Worm (Caenorhabditis elegans) whole organism, late embryonic: ENCODE measurements around the gene ccr-4.

Experiments used
- ama-1 ChIP-seq: fragments of 150-350 bp; optimal IDR thresholded peaks from 2 replicates; lab custom pipeline; 2014
- eyg-1 ChIP-seq: sonication (generic microtip); optimal IDR thresholded peaks from 2 replicates; lab custom pipeline; 2016; ENCODE audit warnings: missing genotype, missing genetic modification characterization, missing compliant biosample characterization
- fkh-6 ChIP-seq: sonication (generic microtip); optimal IDR thresholded peaks from 2 replicates; lab custom pipeline; 2016; ENCODE audit warnings: missing genetic modification characterization, missing compliant biosample characterization
- gmeb-2 ChIP-seq: sonication (generic microtip); optimal IDR thresholded peaks from 2 replicates; lab custom pipeline; 2016; ENCODE audit warnings: missing genetic modification characterization, inconsistent platforms, missing compliant biosample characterization
- hlh-6 ChIP-seq: sonication (generic microtip); optimal IDR thresholded peaks from 2 replicates; lab custom pipeline; 2016; ENCODE audit warnings: missing genotype, missing genetic modification characterization, missing compliant biosample characterization
- unc-55 ChIP-seq: sonication (generic microtip); optimal IDR thresholded peaks from 2 replicates; lab custom pipeline; 2017; ENCODE audit warnings: missing biosample characterization, missing genetic modification reagents, missing genetic modification characterization
- zip-5 ChIP-seq: sonication (generic microtip); optimal IDR thresholded peaks from 2 replicates; lab custom pipeline; 2016; ENCODE audit warnings: missing genetic modification characterization, missing compliant biosample characterization

DNA sequence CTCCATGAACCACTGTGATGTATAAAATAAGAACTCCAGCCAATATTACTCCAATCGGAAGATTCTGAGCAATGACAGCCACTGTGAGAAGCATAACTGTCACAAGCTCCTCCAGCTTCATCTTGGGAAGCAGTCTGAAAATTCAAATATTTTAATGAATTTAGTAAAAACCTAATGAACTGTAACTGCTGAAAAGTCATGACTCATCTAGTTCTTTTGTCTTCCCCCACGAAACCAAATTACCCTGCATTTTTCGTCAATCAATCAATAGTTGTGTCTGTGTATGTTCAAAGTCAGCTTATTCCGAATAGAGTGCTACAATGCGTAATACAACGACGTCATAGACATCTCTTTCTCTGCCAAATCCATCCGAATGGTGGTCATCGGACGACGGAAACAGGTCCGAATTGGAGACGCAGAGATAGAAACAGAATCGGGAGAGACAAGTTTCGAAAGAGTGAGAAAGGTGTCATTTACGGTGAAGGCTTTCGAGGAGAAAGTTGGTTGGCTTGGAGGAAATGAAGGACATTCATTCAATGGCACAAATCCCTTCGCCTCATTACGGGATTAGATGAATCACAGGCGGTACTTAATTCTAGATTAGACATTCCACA is 35.4 kb downstream of the ccr-4 start:
- no peak for TF ChIP-seq ama-1 (lab: Kevin White, UChicago)
- no peak for TF ChIP-seq eyg-1 (tag; lab: Kevin White, UChicago)
- no peak for TF ChIP-seq gmeb-2 (tag; lab: Kevin White, UChicago)
- TF ChIP-seq unc-55 (GFP tag; lab: Kevin White, UChicago) = no peak
- TF ChIP-seq zip-5 = no peak
- no peak for TF ChIP-seq fkh-6 (tag; lab: Kevin White, UChicago)
- TF ChIP-seq hlh-6 = no peak
